Fruit fly (Drosophila melanogaster) whole organism, embryonic: ENCODE results near the gene pot.

Experiments
- Six4 ChIP-seq: fragments of 200-800 bp; sonication (Bioruptor generic); optimal IDR thresholded peaks from 2 replicates; lab custom pipeline; 2016; ENCODE audit warnings: missing biosample characterization, missing genetic modification characterization
- pan ChIP-seq, 4 experiments: fragments of >200 bp in 3 of 4; fragments of 200-800 bp in 1 of 4; sonication (Bioruptor generic) in 1 of 4; optimal IDR thresholded peaks in 3 of 4; IDR thresholded peaks in 1 of 4; 2 replicates each; pipeline versions ENCODE4 v1.3.6 to Lab custom; 2017 to 2022; ENCODE audit warnings: missing biosample characterization in 2 of 4, missing genetic modification characterization in 2 of 4, mixed read lengths in 1 of 4

dm6 chrX:11877165-11877564 is 39.9 kb downstream of the pot start, which contains the start of gene CG10352:
- TF ChIP-seq pan (optimal IDR thresholded peaks at IDR 0.05; lab: Kevin White, UChicago): no peak
- TF ChIP-seq pan (GFP tag; optimal IDR thresholded peaks at IDR 0.05 in 1 of 2, IDR thresholded peaks at IDR 0.05 in 1 of 2): no peak
- no peak for TF ChIP-seq Six4 (GFP tag; lab: Kevin White, UChicago)
